Fruit fly (Drosophila melanogaster): ENCODE data around the gene CG10584.

The CG10584 gene

dm6 chr3L:21034281-21035221, 3.4 kb upstream of the CG10584 start, which contains the start of gene siz:
siz (plus strand) TSS chr3L:21034535.
- TF ChIP-seq Smox (GFP tag; optimal IDR thresholded peaks at IDR 0.05) (peak; percentile 25), Hr4 (GFP tag; optimal IDR thresholded peaks at IDR 0.05) (peak; percentile 21), salr (GFP tag; optimal IDR thresholded peaks at IDR 0.05) (no peak), svp (GFP tag) (peak; percentile 78), CG11902 (GFP tag; optimal IDR thresholded peaks at IDR 0.05) (no peak), CG1621 (tag; optimal IDR thresholded peaks at IDR 0.05) (peak; percentile 82), dac (GFP tag; optimal IDR thresholded peaks at IDR 0.05) (no peak), fd59A (GFP tag; optimal IDR thresholded peaks at IDR 0.05) (no peak), ss (GFP tag; optimal IDR thresholded peaks at IDR 0.05) (peak; percentile 56 to 66), lz (GFP tag; optimal IDR thresholded peaks at IDR 0.05) (peak; percentile 14), Eip78C (GFP tag) (peak; percentile 72), vri (GFP tag; optimal IDR thresholded peaks at IDR 0.05) (peak; percentile 41), CG6163 (GFP tag; IDR thresholded peaks at IDR 0.05) (0 out of 3 replicates have a peak, but pooled peaks have one; percentile 13), CG31627 (GFP tag; optimal IDR thresholded peaks at IDR 0.05) (peak; percentile 16), CG6808 (GFP tag; optimal IDR thresholded peaks at IDR 0.05) (no peak), Sox102F (GFP tag; optimal IDR thresholded peaks at IDR 0.05) (peak; percentile 30), CG6854 (GFP tag; optimal IDR thresholded peaks at IDR 0.05) (peak; percentile 52), CG3919 (GFP tag; optimal IDR thresholded peaks at IDR 0.05) (peak; percentile 24), Sox14 (GFP tag; optimal IDR thresholded peaks at IDR 0.05) (no peak), Met (GFP tag; optimal IDR thresholded peaks at IDR 0.05) (peak; percentile 20), CG9139 (GFP tag; optimal IDR thresholded peaks at IDR 0.05) (peak; percentile 16), esn (GFP tag; optimal IDR thresholded peaks at IDR 0.05) (peak; percentile 39), pdm3 (GFP tag; optimal IDR thresholded peaks at IDR 0.05) (peak; percentile 5), Eip75B (GFP tag; optimal IDR thresholded peaks at IDR 0.05) (no peak), dsx (GFP tag; optimal IDR thresholded peaks at IDR 0.05; ENCODE audit: poor library complexity, severe bottlenecking) (peak; percentile 45), Sox15 (GFP tag; optimal IDR thresholded peaks at IDR 0.05) (no peak)

DNA sequence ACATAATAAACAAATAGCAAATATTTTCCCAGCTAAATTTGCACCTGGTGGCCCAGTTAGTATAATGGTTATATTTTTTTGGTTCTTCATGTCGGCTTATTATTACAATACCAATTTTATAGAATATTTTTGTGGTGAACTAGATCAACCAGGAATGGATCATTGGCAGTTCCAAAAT, 2.8 kb upstream of the CG10584 start, which contains the start of gene CG10581:
Gene CG10581, minus strand, starts transcription at position 101 of the 178 bp plus-strand sequence.
- TF ChIP-seq CG16779 (tag; optimal IDR thresholded peaks at IDR 0.05) = no peak
- no peak for TF ChIP-seq fd85E (GFP tag; optimal IDR thresholded peaks at IDR 0.05)
- no peak for TF ChIP-seq svp (GFP tag)

DNA sequence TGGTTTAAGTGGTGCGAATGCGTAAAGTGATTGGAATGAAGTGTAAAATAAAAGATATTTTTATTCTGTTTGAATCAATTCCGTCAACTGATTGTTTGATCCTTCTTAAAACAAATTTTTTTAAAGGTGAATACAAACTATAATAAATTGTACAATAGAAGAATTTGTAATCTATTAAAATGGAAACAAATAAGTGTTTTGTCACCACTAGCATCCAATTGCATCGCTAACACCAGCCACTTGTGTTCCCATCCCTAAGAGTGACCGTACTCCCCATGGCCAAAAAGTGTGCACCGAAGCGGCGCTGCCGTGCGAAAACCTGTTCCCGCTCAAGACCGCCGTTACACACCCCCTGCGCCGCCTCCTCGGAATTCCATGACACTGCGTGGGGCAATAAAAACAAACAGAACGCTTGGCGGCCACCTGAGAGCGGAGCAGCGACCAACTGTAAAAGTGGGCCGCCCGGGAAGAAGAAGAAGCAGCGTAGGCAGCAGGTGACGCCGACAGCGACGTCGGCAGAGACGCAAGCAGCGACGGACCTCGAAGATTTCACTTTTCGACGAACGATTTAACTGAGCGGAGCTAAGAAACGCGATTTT, 3.4 kb downstream of the CG10584 start, which contains the start of gene Pdss2:
Gene Pdss2, plus strand, starts transcription at position 259 of the 599 bp plus-strand sequence.
- TF ChIP-seq Sox15 (GFP tag; optimal IDR thresholded peaks at IDR 0.05) = peak; percentile 44
- TF ChIP-seq CG7368 (GFP tag; optimal IDR thresholded peaks at IDR 0.05) = peak; percentile 48
- TF ChIP-seq esn (GFP tag; optimal IDR thresholded peaks at IDR 0.05) = peak; percentile 56
- no peak for TF ChIP-seq fd85E (GFP tag; optimal IDR thresholded peaks at IDR 0.05)
- peak; percentile 71 for TF ChIP-seq acj6 (GFP tag; optimal IDR thresholded peaks at IDR 0.05)
- peak; percentile 43 for TF ChIP-seq CG11762 (GFP tag; optimal IDR thresholded peaks at IDR 0.05; ENCODE audit: insufficient read depth)
- peak; percentile 74 for TF ChIP-seq Hr4 (GFP tag; optimal IDR thresholded peaks at IDR 0.05)
- TF ChIP-seq dsx (GFP tag; optimal IDR thresholded peaks at IDR 0.05; ENCODE audit: poor library complexity, severe bottlenecking) = peak; percentile 26
- peak; percentile 91 for TF ChIP-seq svp (GFP tag)
- TF ChIP-seq ss (GFP tag; optimal IDR thresholded peaks at IDR 0.05) = peak; percentile 42 to 69
- peak; percentile 50 for TF ChIP-seq CG11902 (GFP tag; optimal IDR thresholded peaks at IDR 0.05)
- TF ChIP-seq fkh (GFP tag; optimal IDR thresholded peaks at IDR 0.05) = peak; percentile 84
- peak; percentile 30 for TF ChIP-seq CG10669 (GFP tag; optimal IDR thresholded peaks at IDR 0.05)
- peak; percentile 37 for TF ChIP-seq Lpt (GFP tag; optimal IDR thresholded peaks at IDR 0.05)
- peak; percentile 60 for TF ChIP-seq Met (GFP tag; optimal IDR thresholded peaks at IDR 0.05)
- peak; percentile 20 for TF ChIP-seq CG8632 (GFP tag; optimal IDR thresholded peaks at IDR 0.05)
- peak; percentile 41 for TF ChIP-seq Ets96B (tag; optimal IDR thresholded peaks at IDR 0.05)
- TF ChIP-seq CG16779 (tag; optimal IDR thresholded peaks at IDR 0.05) = no peak
- TF ChIP-seq CG6163 (GFP tag; IDR thresholded peaks at IDR 0.05) = peak; percentile 78
- peak; percentile 45; the same call in 2 of the 3 replicates for TF ChIP-seq CG8119 (GFP tag; IDR thresholded peaks at IDR 0.05)
- peak; percentile 37 for TF ChIP-seq CG6276 (GFP tag; optimal IDR thresholded peaks at IDR 0.05)
- no peak for TF ChIP-seq Hr38 (GFP tag; optimal IDR thresholded peaks at IDR 0.05)
- no peak for TF ChIP-seq spab (GFP tag; optimal IDR thresholded peaks at IDR 0.05)
- TF ChIP-seq salr (GFP tag; optimal IDR thresholded peaks at IDR 0.05) = peak; percentile 27 to 56
- peak; percentile 30; the same call in 1 of the 2 replicates for TF ChIP-seq Gug (GFP tag; IDR thresholded peaks at IDR 0.05)
- peak; percentile 76 for TF ChIP-seq lz (GFP tag; optimal IDR thresholded peaks at IDR 0.05)
- peak; percentile 42 for TF ChIP-seq topi (GFP tag; optimal IDR thresholded peaks at IDR 0.05)
- peak; percentile 92 for TF ChIP-seq Blimp-1 (GFP tag; optimal IDR thresholded peaks at IDR 0.05)
